Fruit fly (Drosophila melanogaster) whole organism, prepupa: ENCODE results near the gene CG12065.
A peak's percentile ranks its signal among the peaks of the same experiment; 100 is the strongest.

Experiments
- CG10631 ChIP-seq: fragments of 200-800 bp; sonication (Bioruptor generic); optimal IDR thresholded peaks from 2 replicates; lab custom pipeline; 2016; ENCODE audit warnings: missing biosample characterization, missing genetic modification characterization
- CG10669 ChIP-seq: fragments of 200-800 bp; sonication (Bioruptor generic); optimal IDR thresholded peaks from 3 replicates; lab custom pipeline; 2018; ENCODE audit warnings: missing biosample characterization, mild to moderate bottlenecking, missing genetic modification characterization, moderate library complexity
- CG11762 ChIP-seq: fragments of 200-800 bp; sonication (Bioruptor generic); optimal IDR thresholded peaks from 3 replicates; lab custom pipeline; 2016; ENCODE audit warnings: missing biosample characterization, missing genetic modification characterization; ENCODE audit not compliant: insufficient read depth
- CG11902 ChIP-seq: fragments of 200-800 bp; sonication (Bioruptor generic); optimal IDR thresholded peaks from 3 replicates; lab custom pipeline; 2016; ENCODE audit warnings: missing biosample characterization, missing genetic modification characterization
- CG15336 ChIP-seq: fragments of 200-800 bp; sonication (Bioruptor generic); IDR thresholded peaks from 2 replicates; pipeline ENCODE4 v1.3.6; 2022; ENCODE audit warnings: missing biosample characterization, missing genetic modification characterization
- CG1621 ChIP-seq: fragments of 200-800 bp; sonication (Bioruptor generic); optimal IDR thresholded peaks from 3 replicates; lab custom pipeline; 2018; ENCODE audit warnings: missing biosample characterization, mild to moderate bottlenecking, missing genetic modification characterization
- CG3032 ChIP-seq: fragments of 200-800 bp; optimal IDR thresholded peaks from 2 replicates; lab custom pipeline; 2019; ENCODE audit warnings: missing biosample characterization, mild to moderate bottlenecking, missing genetic modification characterization, moderate library complexity
- CG31627 ChIP-seq: fragments of 200-800 bp; sonication (Bioruptor generic); optimal IDR thresholded peaks from 3 replicates; lab custom pipeline; 2016; ENCODE audit warnings: missing biosample characterization, missing genetic modification characterization
- CG32006 ChIP-seq: fragments of 200-800 bp; sonication (Bioruptor generic); optimal IDR thresholded peaks from 3 replicates; lab custom pipeline; 2017; ENCODE audit warnings: missing biosample characterization, mild to moderate bottlenecking, missing genetic modification characterization
- CG4318 ChIP-seq: fragments of 200-800 bp; sonication (Bioruptor generic); optimal IDR thresholded peaks from 3 replicates; lab custom pipeline; 2017; ENCODE audit warnings: missing biosample characterization, mild to moderate bottlenecking, missing genetic modification characterization
- CG6792 ChIP-seq: fragments of 200-800 bp; sonication (Bioruptor generic); optimal IDR thresholded peaks from 3 replicates; lab custom pipeline; 2016; ENCODE audit warnings: missing biosample characterization, missing genetic modification characterization
- CG8119 ChIP-seq: fragments of 200-800 bp; sonication (Bioruptor generic); IDR thresholded peaks from 3 replicates; pipeline ENCODE4 v1.3.6; 2022; ENCODE audit warnings: missing biosample characterization, missing genetic modification characterization
- CG8319 ChIP-seq: fragments of 200-800 bp; sonication (Bioruptor generic); optimal IDR thresholded peaks from 3 replicates; lab custom pipeline; 2016; ENCODE audit warnings: missing biosample characterization, missing genetic modification characterization
- CG8632 ChIP-seq: fragments of 200-800 bp; sonication (Bioruptor generic); optimal IDR thresholded peaks from 3 replicates; lab custom pipeline; 2016; ENCODE audit warnings: missing biosample characterization, missing genetic modification characterization
- Eip75B ChIP-seq: fragments of 200-800 bp; sonication (Bioruptor generic); optimal IDR thresholded peaks from 3 replicates; lab custom pipeline; 2016; ENCODE audit warnings: missing biosample characterization, missing genetic modification characterization
- Eip78C ChIP-seq: fragments of 200-800 bp; sonication (Bioruptor generic); peaks from one replicate; lab custom pipeline; 2016; ENCODE audit warnings: missing biosample characterization, missing genetic modification characterization
- Ets96B ChIP-seq: fragments of 200-800 bp; optimal IDR thresholded peaks from 2 replicates; lab custom pipeline; 2019; ENCODE audit warnings: missing biosample characterization, mild to moderate bottlenecking, missing genetic modification characterization, moderate library complexity
- Gug ChIP-seq: fragments of 200-800 bp; sonication (Bioruptor generic); IDR thresholded peaks from 2 replicates; pipeline ENCODE4 v1.3.6; 2022; ENCODE audit warnings: missing biosample characterization, missing genetic modification characterization
- Hr38 ChIP-seq: sonication (Bioruptor generic); optimal IDR thresholded peaks from 2 replicates; lab custom pipeline; 2016; ENCODE audit warnings: missing biosample characterization, missing genetic modification characterization
- Hr39 ChIP-seq: fragments of 200-800 bp; sonication (Bioruptor generic); optimal IDR thresholded peaks from 2 replicates; lab custom pipeline; 2016; ENCODE audit warnings: missing biosample characterization, missing genetic modification characterization
- Hr4 ChIP-seq: fragments of 200-800 bp; sonication (Bioruptor generic); optimal IDR thresholded peaks from 3 replicates; lab custom pipeline; 2016; ENCODE audit warnings: missing biosample characterization, missing genetic modification characterization
- Lpt ChIP-seq: fragments of 200-800 bp; sonication (Bioruptor generic); optimal IDR thresholded peaks from 3 replicates; lab custom pipeline; 2016; ENCODE audit warnings: missing biosample characterization, missing genetic modification characterization
- Met ChIP-seq: fragments of 200-800 bp; sonication (Bioruptor generic); optimal IDR thresholded peaks from 3 replicates; lab custom pipeline; 2016; ENCODE audit warnings: missing biosample characterization, missing genetic modification characterization
- Sox102F ChIP-seq: fragments of 200-800 bp; sonication (Bioruptor generic); optimal IDR thresholded peaks from 2 replicates; lab custom pipeline; 2016; ENCODE audit warnings: missing biosample characterization, mild to moderate bottlenecking, missing genetic modification characterization
- Sox14 ChIP-seq: fragments of 200-800 bp; sonication (Bioruptor generic); optimal IDR thresholded peaks from 3 replicates; lab custom pipeline; 2016; ENCODE audit warnings: missing biosample characterization, missing genetic modification characterization
- cyc ChIP-seq: fragments of 200-800 bp; sonication (Bioruptor generic); optimal IDR thresholded peaks from 3 replicates; lab custom pipeline; 2016; ENCODE audit warnings: missing biosample characterization, missing genetic modification characterization
- dsx ChIP-seq: fragments of 200-800 bp; optimal IDR thresholded peaks from 3 replicates; lab custom pipeline; 2019; ENCODE audit warnings: missing biosample characterization, mild to moderate bottlenecking, missing genetic modification characterization, moderate library complexity; ENCODE audit not compliant: poor library complexity, severe bottlenecking
- eg ChIP-seq: fragments of 200-800 bp; sonication (Bioruptor generic); IDR thresholded peaks from 3 replicates; pipeline ENCODE4 v1.3.6; 2022; ENCODE audit warnings: missing biosample characterization, missing genetic modification characterization
- esn ChIP-seq: fragments of 200-800 bp; sonication (Bioruptor generic); optimal IDR thresholded peaks from 2 replicates; lab custom pipeline; 2016; ENCODE audit warnings: missing biosample characterization, mild to moderate bottlenecking, missing genetic modification characterization, moderate library complexity
- fkh ChIP-seq: fragments of 200-800 bp; sonication (Bioruptor generic); optimal IDR thresholded peaks from 3 replicates; lab custom pipeline; 2017; ENCODE audit warnings: missing biosample characterization, mild to moderate bottlenecking, missing genetic modification characterization, moderate library complexity
- lz ChIP-seq: fragments of 200-800 bp; sonication (Bioruptor generic); optimal IDR thresholded peaks from 3 replicates; lab custom pipeline; 2016; ENCODE audit warnings: missing biosample characterization, missing genetic modification characterization
- net ChIP-seq: fragments of 200-800 bp; sonication (Bioruptor generic); optimal IDR thresholded peaks from 3 replicates; lab custom pipeline; 2016; ENCODE audit warnings: missing biosample characterization, missing genetic modification characterization
- pdm3 ChIP-seq: fragments of 200-800 bp; sonication (Bioruptor generic); optimal IDR thresholded peaks from 3 replicates; lab custom pipeline; 2016; ENCODE audit warnings: missing biosample characterization, missing genetic modification characterization
- salr ChIP-seq, 2 experiments: fragments of 200-800 bp; sonication (Bioruptor generic); optimal IDR thresholded peaks; 3 replicates each; lab custom pipeline; 2016 to 2018; ENCODE audit warnings: missing biosample characterization in 2 of 2, missing genetic modification characterization in 2 of 2, mild to moderate bottlenecking in 1 of 2
- spab ChIP-seq: fragments of 200-800 bp; sonication (Bioruptor generic); optimal IDR thresholded peaks from 2 replicates; lab custom pipeline; 2017; ENCODE audit warnings: missing biosample characterization, mild to moderate bottlenecking, missing genetic modification characterization, missing genetic modification reagents
- ss ChIP-seq, 2 experiments: fragments of 200-800 bp; sonication (Bioruptor generic); optimal IDR thresholded peaks; 2 replicates in 1 of 2; 3 replicates in 1 of 2; lab custom pipeline; 2017 to 2018; ENCODE audit warnings: mild to moderate bottlenecking in 2 of 2, missing biosample characterization in 2 of 2, missing genetic modification characterization in 2 of 2, moderate library complexity in 1 of 2
- svp ChIP-seq: fragments of 200-800 bp; sonication (Bioruptor generic); peaks from one replicate; lab custom pipeline; 2016; ENCODE audit warnings: missing biosample characterization, missing genetic modification characterization

The CG12065 gene

dm6 chrX:8574672-8575350 is 705 bp downstream of the CG12065 start (continued):
- TF ChIP-seq Ets96B (tag; lab: Kevin White, UChicago), result peak; percentile 42
- peak; percentile 64 for TF ChIP-seq Sox102F (GFP tag; lab: Kevin White, UChicago)
- peak; percentile 4 for TF ChIP-seq CG1621 (tag; lab: Kevin White, UChicago)
- TF ChIP-seq Hr39 (GFP tag; lab: Kevin White, UChicago), result peak; percentile 61
- peak; percentile 63 for TF ChIP-seq pdm3 (GFP tag; lab: Kevin White, UChicago)
- TF ChIP-seq CG10631, result peak; percentile 59
- peak; percentile 13 for TF ChIP-seq fkh
- TF ChIP-seq Gug (GFP tag; lab: Robert Waterston, UW), result peak; percentile 31; the same call in 1 of the 2 replicates
- TF ChIP-seq CG8632 (GFP tag; lab: Kevin White, UChicago), result peak; percentile 64
- peak; percentile 75 for TF ChIP-seq esn (GFP tag; lab: Kevin White, UChicago)
- TF ChIP-seq CG11902 (GFP tag; lab: Kevin White, UChicago), result peak; percentile 32
- peak; percentile 28 for TF ChIP-seq CG3032 (tag; lab: Kevin White, UChicago)
- TF ChIP-seq salr (GFP tag; optimal IDR thresholded peaks at IDR 0.05; lab: Kevin White, UChicago), result peak in 1 of 2 experiments; percentile 63
- peak; percentile 69 for TF ChIP-seq lz (GFP tag; lab: Kevin White, UChicago)
- peak; percentile 49 for TF ChIP-seq CG32006

DNA sequence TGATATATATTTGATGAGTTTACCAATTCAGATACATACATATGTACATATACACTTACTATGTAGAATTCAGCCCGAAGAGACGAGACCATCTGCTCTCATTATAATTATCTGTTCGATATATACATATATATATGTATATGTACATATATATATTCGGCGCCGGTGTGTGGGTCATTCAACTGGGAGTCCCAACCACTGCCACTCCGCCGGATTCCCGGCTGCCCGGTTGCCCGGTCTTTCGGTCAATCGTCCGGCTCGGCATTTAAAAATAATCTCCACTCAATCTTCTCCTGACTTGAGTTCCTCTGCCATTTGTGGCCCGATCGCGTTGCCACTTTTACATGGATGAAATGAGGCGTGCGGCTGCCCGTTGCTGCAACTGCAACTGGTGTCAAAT is 2.6 kb downstream of the CG12065 start:
- TF ChIP-seq fkh (no peak), CG1621 (tag; lab: Kevin White, UChicago) (no peak), Lpt (GFP tag; lab: Kevin White, UChicago) (no peak), Gug (GFP tag; lab: Robert Waterston, UW) (no peak), salr (GFP tag; optimal IDR thresholded peaks at IDR 0.05; lab: Kevin White, UChicago) (no peak), CG3032 (tag; lab: Kevin White, UChicago) (no peak), CG6792 (GFP tag; lab: Kevin White, UChicago) (no peak), Eip75B (GFP tag; lab: Kevin White, UChicago) (no peak), Eip78C (no peak), dsx (GFP tag; lab: Kevin White, UChicago) (no peak), spab (GFP tag; lab: Kevin White, UChicago) (no peak), CG32006 (no peak), Ets96B (tag; lab: Kevin White, UChicago) (no peak), ss (GFP tag; optimal IDR thresholded peaks at IDR 0.05; lab: Kevin White, UChicago) (no peak), CG31627 (GFP tag; lab: Kevin White, UChicago) (no peak), Sox14 (GFP tag; lab: Kevin White, UChicago) (no peak), svp (no peak)

DNA sequence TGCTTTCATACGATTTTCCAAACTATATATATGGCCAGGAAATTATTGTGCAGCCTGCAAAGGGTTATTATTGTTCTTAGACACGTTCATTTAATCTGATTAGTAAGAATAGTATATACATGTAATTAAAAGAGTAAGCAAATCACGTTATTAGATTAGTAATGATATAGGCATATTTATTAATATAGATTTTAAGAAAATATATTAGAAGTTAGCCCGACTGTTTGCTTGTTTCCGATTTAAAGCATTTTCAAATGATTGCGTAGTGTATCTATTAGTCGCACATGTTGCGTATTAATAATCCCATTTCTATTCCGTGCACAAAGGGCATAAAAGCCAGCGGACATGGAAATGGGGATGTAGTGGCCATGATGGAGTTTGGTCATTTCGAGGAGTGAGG is 5.0 kb downstream of the CG12065 start:
- TF ChIP-seq CG10669 (GFP tag; lab: Kevin White, UChicago), result no peak
- no peak for TF ChIP-seq Met
- TF ChIP-seq Hr38 (GFP tag; lab: Kevin White, UChicago), result no peak
- TF ChIP-seq CG11902 (GFP tag; lab: Kevin White, UChicago), result no peak
- no peak for TF ChIP-seq CG15336 (GFP tag; lab: Robert Waterston, UW)
- TF ChIP-seq CG8119, result no peak
- TF ChIP-seq eg (GFP tag; lab: Robert Waterston, UW), result no peak
- no peak for TF ChIP-seq Hr4
- no peak for TF ChIP-seq Eip78C
- no peak for TF ChIP-seq Lpt (GFP tag; lab: Kevin White, UChicago)
- TF ChIP-seq cyc, result no peak
- no peak for TF ChIP-seq Hr39 (GFP tag; lab: Kevin White, UChicago)
- TF ChIP-seq CG8319 (GFP tag; lab: Kevin White, UChicago), result no peak
- TF ChIP-seq CG11762 (GFP tag; lab: Kevin White, UChicago), result no peak
- no peak for TF ChIP-seq net (GFP tag; lab: Kevin White, UChicago)
- no peak for TF ChIP-seq CG4318
- TF ChIP-seq Sox14 (GFP tag; lab: Kevin White, UChicago), result no peak
